Worm (Caenorhabditis elegans) whole organism, L3 larva: ENCODE data around the gene srb-12.

Experiments used
- elt-1 ChIP-seq: fragments of 150-350 bp; optimal IDR thresholded peaks from 2 replicates; lab custom pipeline; 2014; ENCODE audit warnings: missing biosample characterization, missing genetic modification characterization
- elt-2 ChIP-seq: sonication (generic microtip); optimal IDR thresholded peaks from 2 replicates; lab custom pipeline; 2016; ENCODE audit warnings: missing genetic modification reagents, mild to moderate bottlenecking, missing genetic modification characterization, missing compliant biosample characterization
- elt-3 ChIP-seq, 3 experiments: fragments of 150-350 bp in 1 of 3; sonication (generic microtip) in 2 of 3; optimal IDR thresholded peaks; 2 replicates in 2 of 3; 4 replicates in 1 of 3; lab custom pipeline; 2014 to 2017; ENCODE audit warnings: missing biosample characterization in 3 of 3, missing genetic modification characterization in 3 of 3
- eor-1 ChIP-seq, 2 experiments: fragments of 150-350 bp; optimal IDR thresholded peaks; 2 replicates each; lab custom pipeline; 2014 to 2018; ENCODE audit warnings: missing biosample characterization in 2 of 2, missing genetic modification characterization in 2 of 2
- fos-1 ChIP-seq: fragments of 150-350 bp; optimal IDR thresholded peaks from 2 replicates; lab custom pipeline; 2014; ENCODE audit warnings: missing biosample characterization, missing genetic modification characterization
- lin-15B ChIP-seq: fragments of 150-350 bp; optimal IDR thresholded peaks from 2 replicates; lab custom pipeline; 2014; ENCODE audit warnings: missing biosample characterization, missing genetic modification characterization
- nhr-76 ChIP-seq: fragments of 150-350 bp; sonication (generic microtip); optimal IDR thresholded peaks from 5 replicates; lab custom pipeline; 2014; ENCODE audit warnings: missing biosample characterization, missing genetic modification characterization
- unc-39 ChIP-seq: sonication (generic microtip); optimal IDR thresholded peaks from 4 replicates; lab custom pipeline; 2017; ENCODE audit warnings: missing biosample characterization, missing genetic modification characterization
- unc-62 ChIP-seq: fragments of 150-350 bp; sonication (generic microtip); optimal IDR thresholded peaks from 4 replicates; lab custom pipeline; 2014; ENCODE audit warnings: missing biosample characterization, missing genetic modification reagents, missing genetic modification characterization
- zag-1 ChIP-seq: fragments of 150-350 bp; optimal IDR thresholded peaks from 2 replicates; lab custom pipeline; 2014; ENCODE audit warnings: missing biosample characterization, missing genetic modification characterization
- ztf-11 ChIP-seq: fragments of 150-350 bp; optimal IDR thresholded peaks from 2 replicates; lab custom pipeline; 2014; ENCODE audit warnings: missing biosample characterization, missing genetic modification characterization

DNA sequence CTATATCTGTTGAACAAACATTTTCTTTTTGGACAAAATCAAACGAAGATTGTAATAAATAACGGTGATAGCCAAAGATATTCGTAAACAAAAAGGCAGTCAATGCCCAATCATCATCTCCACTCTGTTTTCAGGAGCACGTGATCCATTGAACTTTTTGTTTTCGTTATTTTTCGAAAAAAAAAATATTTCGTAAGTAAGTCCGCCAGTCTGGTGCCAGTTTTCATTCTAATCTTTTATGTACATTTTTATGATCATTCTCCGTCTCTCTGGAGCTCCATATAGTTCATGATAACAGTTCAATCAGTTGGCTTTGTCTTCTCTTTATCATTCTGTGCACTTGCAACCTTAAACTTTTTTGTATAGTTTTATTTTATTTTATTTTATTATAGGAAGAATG lies 48.5 kb upstream of the srb-12 start, which contains the start of gene ampd-1:
- TF ChIP-seq zag-1 (tag; lab: Kevin White, UChicago) (no peak), lin-15B (tag; lab: Kevin White, UChicago) (no peak), ztf-11 (tag; lab: Kevin White, UChicago) (no peak), elt-2 (tag; lab: Kevin White, UChicago) (peak; percentile 95), elt-1 (tag; lab: Kevin White, UChicago) (no peak), fos-1 (tag; lab: Kevin White, UChicago) (no peak), nhr-76 (no peak), eor-1 (tag; optimal IDR thresholded peaks at IDR 0.05; lab: Kevin White, UChicago) (no peak), unc-39 (no peak), unc-62 (GFP tag; lab: Kevin White, UChicago) (no peak), elt-3 (tag; optimal IDR thresholded peaks at IDR 0.05; lab: Kevin White, UChicago) (no peak)
